Worm (Caenorhabditis elegans) whole organism, L2 larva: ENCODE measurements around the gene pcca-1.

Experiments
- C34F6.9 ChIP-seq: fragments of 150-350 bp; optimal IDR thresholded peaks from 2 replicates; lab custom pipeline; 2014; ENCODE audit warnings: missing biosample characterization, missing genetic modification characterization
- F13H6.1 ChIP-seq: sonication (generic microtip); optimal IDR thresholded peaks from 2 replicates; lab custom pipeline; 2016; ENCODE audit warnings: missing genetic modification characterization, missing compliant biosample characterization
- R02D3.7 ChIP-seq: fragments of 150-350 bp; optimal IDR thresholded peaks from 2 replicates; lab custom pipeline; 2014; ENCODE audit warnings: missing biosample characterization, missing genetic modification characterization
- Y55F3AM.14 ChIP-seq: fragments of 200-800 bp; sonication (Bioruptor generic); optimal IDR thresholded peaks from 2 replicates; lab custom pipeline; 2018; ENCODE audit warnings: mild to moderate bottlenecking, missing genetic modification characterization, missing compliant biosample characterization
- ama-1 ChIP-seq: fragments of 150-350 bp; optimal IDR thresholded peaks from 2 replicates; lab custom pipeline; 2018; ENCODE audit warnings: inconsistent platforms
- blmp-1 ChIP-seq: sonication (generic microtip); optimal IDR thresholded peaks from 2 replicates; lab custom pipeline; 2017; ENCODE audit warnings: missing genetic modification characterization, mild to moderate bottlenecking, missing compliant biosample characterization, antibody characterized with exemption, moderate library complexity; ENCODE audit not compliant: insufficient read depth
- ceh-16 ChIP-seq: fragments of 150-350 bp; optimal IDR thresholded peaks from 2 replicates; lab custom pipeline; 2014; ENCODE audit warnings: missing biosample characterization, missing genetic modification characterization
- ceh-82 ChIP-seq: fragments of 150-350 bp; optimal IDR thresholded peaks from 2 replicates; lab custom pipeline; 2014; ENCODE audit warnings: missing biosample characterization, missing genetic modification characterization
- crh-2 ChIP-seq: sonication (generic microtip); optimal IDR thresholded peaks from 2 replicates; lab custom pipeline; 2017; ENCODE audit warnings: missing biosample characterization, missing genetic modification characterization
- egl-27 ChIP-seq: sonication (generic microtip); optimal IDR thresholded peaks from 3 replicates; lab custom pipeline; 2017; ENCODE audit warnings: missing biosample characterization, missing genetic modification reagents, missing genetic modification characterization
- elt-3 ChIP-seq: sonication (generic microtip); optimal IDR thresholded peaks from 2 replicates; lab custom pipeline; 2017; ENCODE audit warnings: missing biosample characterization, missing genetic modification characterization
- fos-1 ChIP-seq: fragments of 150-350 bp; optimal IDR thresholded peaks from 2 replicates; lab custom pipeline; 2014; ENCODE audit warnings: missing biosample characterization, missing genetic modification characterization
- lin-13 ChIP-seq: fragments of 150-350 bp; optimal IDR thresholded peaks from 2 replicates; lab custom pipeline; 2014; ENCODE audit warnings: missing biosample characterization, missing genetic modification reagents, missing genetic modification characterization
- lin-39 ChIP-seq: fragments of 150-350 bp; optimal IDR thresholded peaks from 2 replicates; lab custom pipeline; 2014; ENCODE audit warnings: missing biosample characterization, missing genetic modification reagents, missing genetic modification characterization
- lsy-2 ChIP-seq, 2 experiments: fragments of 150-350 bp in 1 of 2; sonication (generic microtip) in 1 of 2; optimal IDR thresholded peaks; 2 replicates each; lab custom pipeline; 2014 to 2017; ENCODE audit warnings: missing biosample characterization in 2 of 2, missing genetic modification characterization in 2 of 2
- mab-5 ChIP-seq: fragments of 150-350 bp; optimal IDR thresholded peaks from 2 replicates; lab custom pipeline; 2014; ENCODE audit warnings: missing biosample characterization, missing genetic modification characterization
- mdl-1 ChIP-seq, 2 experiments: fragments of 150-350 bp in 1 of 2; sonication (generic microtip) in 1 of 2; optimal IDR thresholded peaks; 2 replicates each; lab custom pipeline; 2017; ENCODE audit warnings: missing biosample characterization in 2 of 2, missing genetic modification characterization in 2 of 2
- nhr-12 ChIP-seq: fragments of 150-350 bp; optimal IDR thresholded peaks from 2 replicates; lab custom pipeline; 2014; ENCODE audit warnings: missing biosample characterization, missing genetic modification characterization
- nhr-129 ChIP-seq: fragments of 150-350 bp; optimal IDR thresholded peaks from 2 replicates; lab custom pipeline; 2014; ENCODE audit warnings: missing biosample characterization, missing genetic modification characterization
- nhr-21 ChIP-seq: fragments of 150-350 bp; optimal IDR thresholded peaks from 2 replicates; lab custom pipeline; 2014; ENCODE audit warnings: missing biosample characterization, missing genetic modification characterization
- nhr-23 ChIP-seq: fragments of 150-350 bp; optimal IDR thresholded peaks from 2 replicates; lab custom pipeline; 2014; ENCODE audit warnings: missing biosample characterization, missing genetic modification reagents, missing genetic modification characterization
- nhr-25 ChIP-seq: fragments of 150-350 bp; sonication (generic microtip); optimal IDR thresholded peaks from 3 replicates; lab custom pipeline; 2014; ENCODE audit warnings: missing biosample characterization, missing genetic modification characterization
- nhr-77 ChIP-seq: fragments of 150-350 bp; optimal IDR thresholded peaks from 2 replicates; lab custom pipeline; 2014; ENCODE audit warnings: missing biosample characterization, missing genetic modification characterization
- peb-1 ChIP-seq: fragments of 150-350 bp; optimal IDR thresholded peaks from 2 replicates; lab custom pipeline; 2014; ENCODE audit warnings: missing biosample characterization, missing genetic modification characterization
- sma-3 ChIP-seq: sonication (generic microtip); optimal IDR thresholded peaks from 2 replicates; lab custom pipeline; 2016; ENCODE audit warnings: missing genetic modification reagents, missing genetic modification characterization, missing compliant biosample characterization
- snpc-4 ChIP-seq: fragments of 150-350 bp; optimal IDR thresholded peaks from 2 replicates; lab custom pipeline; 2014; ENCODE audit warnings: missing biosample characterization, missing genetic modification characterization
- unc-55 ChIP-seq: fragments of 150-350 bp; sonication (generic microtip); optimal IDR thresholded peaks from 3 replicates; lab custom pipeline; 2014; ENCODE audit warnings: missing biosample characterization, missing genetic modification reagents, missing genetic modification characterization
- unc-62 ChIP-seq: fragments of 150-350 bp; optimal IDR thresholded peaks from 2 replicates; lab custom pipeline; 2014; ENCODE audit warnings: missing biosample characterization, missing genetic modification reagents, missing genetic modification characterization
- zag-1 ChIP-seq: fragments of 150-350 bp; optimal IDR thresholded peaks from 2 replicates; lab custom pipeline; 2014; ENCODE audit warnings: missing biosample characterization, missing genetic modification characterization
- ztf-1 ChIP-seq: fragments of 200-800 bp; sonication (Bioruptor generic); conservative IDR thresholded peaks from 2 replicates; pipeline ENCODE4 v1.3.6; 2022; ENCODE audit warnings: missing genetic modification characterization, missing compliant biosample characterization
- ztf-4 ChIP-seq: fragments of 150-350 bp; optimal IDR thresholded peaks from 2 replicates; lab custom pipeline; 2014; ENCODE audit warnings: missing biosample characterization, missing genetic modification characterization

Gene pcca-1

ce11 chrX:7640391-7640790 is 20.4 kb downstream of the pcca-1 start:
- no peak for TF ChIP-seq C34F6.9 (tag; lab: Kevin White, UChicago)
- TF ChIP-seq snpc-4 (tag; lab: Kevin White, UChicago), result no peak
- TF ChIP-seq nhr-25, result no peak
- TF ChIP-seq nhr-23 (tag; lab: Kevin White, UChicago), result no peak
- no peak for TF ChIP-seq crh-2 (tag; lab: Kevin White, UChicago)
- TF ChIP-seq zag-1, result no peak
- TF ChIP-seq lin-39 (tag; lab: Kevin White, UChicago), result no peak
- TF ChIP-seq egl-27 (tag; lab: Kevin White, UChicago), result no peak
- TF ChIP-seq ceh-82 (tag; lab: Kevin White, UChicago), result no peak
- TF ChIP-seq unc-62 (GFP tag; lab: Kevin White, UChicago), result no peak
- TF ChIP-seq mdl-1 (tag; optimal IDR thresholded peaks at IDR 0.05; lab: Kevin White, UChicago), result no peak
- TF ChIP-seq ztf-4, result no peak
- no peak for TF ChIP-seq blmp-1 (tag; lab: Kevin White, UChicago)
- TF ChIP-seq nhr-12 (tag; lab: Kevin White, UChicago), result no peak
- TF ChIP-seq nhr-77 (tag; lab: Kevin White, UChicago), result no peak
- no peak for TF ChIP-seq mab-5 (tag; lab: Kevin White, UChicago)
- TF ChIP-seq nhr-129 (tag; lab: Kevin White, UChicago), result no peak
- no peak for TF ChIP-seq ztf-1 (GFP tag; lab: Robert Waterston, UW)
- no peak for TF ChIP-seq peb-1 (tag; lab: Kevin White, UChicago)
- TF ChIP-seq, all 48 proteins: peak for 0

ce11 chrX:7638790-7639189 is 22.0 kb downstream of the pcca-1 start:
- TF ChIP-seq unc-55 (GFP tag; lab: Kevin White, UChicago), result no peak
- TF ChIP-seq C34F6.9 (tag; lab: Kevin White, UChicago), result no peak
- TF ChIP-seq crh-2 (tag; lab: Kevin White, UChicago), result no peak
- no peak for TF ChIP-seq F13H6.1 (tag; lab: Kevin White, UChicago)
- TF ChIP-seq blmp-1 (tag; lab: Kevin White, UChicago), result peak; percentile 10

- TF ChIP-seq F13H6.1 (tag; lab: Kevin White, UChicago) (no peak), C34F6.9 (tag; lab: Kevin White, UChicago) (no peak), lin-13 (GFP tag; lab: Kevin White, UChicago) (no peak), ceh-82 (tag; lab: Kevin White, UChicago) (no peak), zag-1 (no peak), lin-39 (tag; lab: Kevin White, UChicago) (no peak)
These were observed 24.7 kb downstream of the pcca-1 start for ce11 chrX:7636037-7636436.

- no peak for TF ChIP-seq nhr-25
- no peak for TF ChIP-seq nhr-12 (tag; lab: Kevin White, UChicago)
- TF ChIP-seq nhr-77 (tag; lab: Kevin White, UChicago), result no peak
These were observed 33.4 kb downstream of the pcca-1 start, which contains the start of gene nlp-61 for ce11 chrX:7627351-7627750. Gene nlp-61, plus strand, starts transcription at chrX:7627651.

ce11 chrX:7614466-7614865 is 46.3 kb downstream of the pcca-1 start:
- TF ChIP-seq zag-1 (no peak), sma-3 (GFP tag; lab: Kevin White, UChicago) (no peak), R02D3.7 (tag; lab: Kevin White, UChicago) (no peak), mab-5 (tag; lab: Kevin White, UChicago) (no peak), Y55F3AM.14 (GFP tag; lab: Kevin White, UChicago) (no peak), lin-13 (GFP tag; lab: Kevin White, UChicago) (no peak), fos-1 (tag; lab: Kevin White, UChicago) (no peak), C34F6.9 (tag; lab: Kevin White, UChicago) (no peak), ama-1 (lab: Kevin White, UChicago) (no peak), elt-3 (tag; lab: Kevin White, UChicago) (no peak), ceh-16 (tag; lab: Kevin White, UChicago) (no peak), lsy-2 (tag; optimal IDR thresholded peaks at IDR 0.05; lab: Kevin White, UChicago) (no peak)

- TF ChIP-seq nhr-21 (tag; lab: Kevin White, UChicago) (no peak), nhr-23 (tag; lab: Kevin White, UChicago) (no peak)
These were observed 52.8 kb downstream of the pcca-1 start, which contains the start of gene twk-17 for ce11 chrX:7607982-7608381. Gene twk-17, minus strand, starts transcription at chrX:7608082.
